Worm (Caenorhabditis elegans) whole organism, early embryonic: ENCODE measurements around the gene T10H9.1.

Source experiments
- B0310.2 ChIP-seq: sonication (generic microtip); optimal IDR thresholded peaks from 2 replicates; lab custom pipeline; 2016; ENCODE audit warnings: mild to moderate bottlenecking, missing genetic modification characterization, missing compliant biosample characterization
- ama-1 ChIP-seq: fragments of 150-350 bp; optimal IDR thresholded peaks from 2 replicates; lab custom pipeline; 2014
- ceh-36 ChIP-seq: sonication (generic microtip); optimal IDR thresholded peaks from 2 replicates; lab custom pipeline; 2016; ENCODE audit warnings: missing genetic modification characterization, inconsistent platforms, missing compliant biosample characterization
- ets-7 ChIP-seq: sonication (generic microtip); optimal IDR thresholded peaks from 2 replicates; lab custom pipeline; 2016; ENCODE audit warnings: missing genotype, missing genetic modification characterization, missing compliant biosample characterization
- tbx-11 ChIP-seq: fragments of 200-800 bp; sonication (Bioruptor generic); IDR thresholded peaks from 2 replicates; pipeline ENCODE4 v1.3.6; 2022; ENCODE audit warnings: missing genetic modification characterization, missing compliant biosample characterization

ce11 chrV:6699833-6700232, 50.4 kb downstream of the T10H9.1 start:
- TF ChIP-seq ceh-36, result no peak
- no peak for TF ChIP-seq ama-1 (lab: Kevin White, UChicago)
- no peak for TF ChIP-seq ets-7 (tag; lab: Kevin White, UChicago)
- TF ChIP-seq tbx-11 (GFP tag; lab: Robert Waterston, UW), result no peak
- TF ChIP-seq B0310.2 (tag; lab: Kevin White, UChicago), result no peak
